Worm (Caenorhabditis elegans): ENCODE data around the gene gldi-3.

gldi-3 gene

ce11 chrII:9280846-9281245 is 948 bp upstream of the gldi-3 start:
- TF ChIP-seq F57A8.1 (GFP tag; optimal IDR thresholded peaks at IDR 0.05) (no peak), akir-1 (GFP tag; optimal IDR thresholded peaks at IDR 0.05) (no peak), mcd-1 (GFP tag; IDR thresholded peaks at IDR 0.05) (no peak), ztf-3 (GFP tag; optimal IDR thresholded peaks at IDR 0.05) (no peak), egrh-3 (GFP tag; IDR thresholded peaks at IDR 0.05) (no peak), lin-26 (GFP tag; IDR thresholded peaks at IDR 0.05) (no peak), rec-8 (tag; optimal IDR thresholded peaks at IDR 0.05) (no peak), cebp-2 (GFP tag; IDR thresholded peaks at IDR 0.05) (no peak), Y79H2A.3 (GFP tag; conservative IDR thresholded peaks at IDR 0.05) (no peak), xnd-1 (tag; optimal IDR thresholded peaks at IDR 0.05) (no peak), Y53F4B.3 (GFP tag; IDR thresholded peaks at IDR 0.05) (no peak), pha-4 (tag; optimal IDR thresholded peaks at IDR 0.05) (no peak)

- TF ChIP-seq rpc-1 (optimal IDR thresholded peaks at IDR 0.05) (no peak), rpc-1 (tag; optimal IDR thresholded peaks at IDR 0.05) (no peak), F49E8.2 (tag; optimal IDR thresholded peaks at IDR 0.05; ENCODE audit: insufficient read depth) (no peak), Y53F4B.3 (GFP tag; IDR thresholded peaks at IDR 0.05) (no peak), Y53G8AR.9 (GFP tag; conservative IDR thresholded peaks at IDR 0.05) (0 out of 2 replicates have a peak, but pooled peaks have one; percentile 36), lir-1 (GFP tag; conservative IDR thresholded peaks at IDR 0.05) (no peak), B0336.3 (GFP tag; IDR thresholded peaks at IDR 0.05) (no peak), cebp-1 (GFP tag; IDR thresholded peaks at IDR 0.05) (no peak), cebp-1 (tag; optimal IDR thresholded peaks at IDR 0.05) (no peak)
These were observed 882 bp downstream of the gldi-3 start for ce11 chrII:9279016-9279415.

- no peak for TF ChIP-seq ztf-3 (GFP tag; optimal IDR thresholded peaks at IDR 0.05)
- TF ChIP-seq ztf-25 (GFP tag; IDR thresholded peaks at IDR 0.05): no peak
- TF ChIP-seq ccch-3 (GFP tag; optimal IDR thresholded peaks at IDR 0.05): no peak
- TF ChIP-seq mcd-1 (GFP tag; IDR thresholded peaks at IDR 0.05): no peak
- no peak for TF ChIP-seq ceh-79 (tag; optimal IDR thresholded peaks at IDR 0.05)
- TF ChIP-seq fkh-3 (tag; optimal IDR thresholded peaks at IDR 0.05): no peak
- TF ChIP-seq C06A6.2 (GFP tag; conservative IDR thresholded peaks at IDR 0.05): no peak
- no peak for TF ChIP-seq ceh-58 (GFP tag; IDR thresholded peaks at IDR 0.05)
- TF ChIP-seq ama-1 (optimal IDR thresholded peaks at IDR 0.05): no peak
- TF ChIP-seq ama-1 (GFP tag; optimal IDR thresholded peaks at IDR 0.05): no peak
- no peak for TF ChIP-seq F23B12.7 (tag; optimal IDR thresholded peaks at IDR 0.05; ENCODE audit: insufficient read depth)
- no peak for TF ChIP-seq F55B11.4 (tag; optimal IDR thresholded peaks at IDR 0.05; ENCODE audit: borderline replicate concordance, insufficient read depth)
- TF ChIP-seq rpc-1 (optimal IDR thresholded peaks at IDR 0.05): no peak
- TF ChIP-seq rpc-1 (tag; optimal IDR thresholded peaks at IDR 0.05): no peak
These were observed 2.7 kb downstream of the gldi-3 start for ce11 chrII:9277153-9277552.

ce11 chrII:9275173-9275572 is 4.7 kb downstream of the gldi-3 start:
- TF ChIP-seq zim-3 (tag; optimal IDR thresholded peaks at IDR 0.05): peak; percentile 59
- no peak for TF ChIP-seq lsl-1 (GFP tag; optimal IDR thresholded peaks at IDR 0.05)
- TF ChIP-seq C17E4.6 (GFP tag; IDR thresholded peaks at IDR 0.05): no peak
- no peak for TF ChIP-seq tbx-9 (tag; optimal IDR thresholded peaks at IDR 0.05; ENCODE audit: borderline replicate concordance)
- peak; percentile 22; the same call in 1 of the 2 replicates for TF ChIP-seq madf-6 (GFP tag; IDR thresholded peaks at IDR 0.05)
- TF ChIP-seq F57A8.1 (GFP tag; optimal IDR thresholded peaks at IDR 0.05): no peak
- peak; percentile 64; the same call in 1 of the 2 replicates for TF ChIP-seq madf-3 (GFP tag; IDR thresholded peaks at IDR 0.05)
- TF ChIP-seq repo-1 (tag; optimal IDR thresholded peaks at IDR 0.05): no peak
- TF ChIP-seq ceh-58 (GFP tag; IDR thresholded peaks at IDR 0.05): peak; percentile 75; the same call in 1 of the 2 replicates
- TF ChIP-seq cebp-1 (GFP tag; IDR thresholded peaks at IDR 0.05): no peak
- TF ChIP-seq cebp-1 (tag; optimal IDR thresholded peaks at IDR 0.05): peak; percentile 4
